Worm (Caenorhabditis elegans): ENCODE measurements around the gene F14D7.12.

- TF ChIP-seq ama-1 (optimal IDR thresholded peaks at IDR 0.05) (no peak), eyg-1 (tag; optimal IDR thresholded peaks at IDR 0.05) (no peak), zip-5 (tag; optimal IDR thresholded peaks at IDR 0.05) (no peak), dve-1 (tag; optimal IDR thresholded peaks at IDR 0.05) (no peak), ref-2 (tag; optimal IDR thresholded peaks at IDR 0.05) (no peak), npax-4 (tag; optimal IDR thresholded peaks at IDR 0.05) (no peak), dmd-4 (tag; optimal IDR thresholded peaks at IDR 0.05; ENCODE audit: borderline replicate concordance) (no peak), tbx-2 (tag; optimal IDR thresholded peaks at IDR 0.05) (no peak), pha-4 (tag; optimal IDR thresholded peaks at IDR 0.05) (no peak), che-1 (tag; optimal IDR thresholded peaks at IDR 0.05) (no peak), nhr-232 (tag; optimal IDR thresholded peaks at IDR 0.05) (no peak), ceh-9 (tag; optimal IDR thresholded peaks at IDR 0.05) (no peak), hlh-30 (tag; optimal IDR thresholded peaks at IDR 0.05; ENCODE audit: insufficient read depth) (no peak)
These were observed 16.6 kb upstream of the F14D7.12 start, which contains the start of gene F40G12.10 for ce11 chrV:14283241-14283640.

All from whole organism, late embryonic.